Worm (Caenorhabditis elegans) whole organism, L4 larva: ENCODE results near the gene col-176.

Experiments used
- D1046.2 ChIP-seq: fragments of 200-800 bp; sonication (Bioruptor generic); IDR thresholded peaks from 2 replicates; pipeline ENCODE4 v1.3.6; 2022; ENCODE audit warnings: missing genetic modification characterization, missing compliant biosample characterization
- F26F4.8 ChIP-seq: fragments of 200-800 bp; sonication (Bioruptor generic); conservative IDR thresholded peaks from 2 replicates; pipeline ENCODE4 v1.3.6; 2022; ENCODE audit warnings: missing genetic modification characterization, missing compliant biosample characterization
- F37D6.2 ChIP-seq: sonication (generic microtip); optimal IDR thresholded peaks from 2 replicates; lab custom pipeline; 2016; ENCODE audit warnings: mild to moderate bottlenecking, missing genetic modification characterization, missing compliant biosample characterization
- Y48G9A.11 ChIP-seq: fragments of 200-800 bp; sonication (Bioruptor generic); IDR thresholded peaks from 2 replicates; pipeline ENCODE4 v1.3.6; 2022; ENCODE audit warnings: missing genetic modification reagents, missing genetic modification characterization, missing compliant biosample characterization
- aha-1 ChIP-seq: fragments of 150-350 bp; peaks from one replicate; lab custom pipeline; 2014; ENCODE audit warnings: missing biosample characterization, missing genetic modification characterization
- ama-1 ChIP-seq: fragments of 150-350 bp; optimal IDR thresholded peaks from 2 replicates; lab custom pipeline; 2014; ENCODE audit warnings: inconsistent platforms, mixed read lengths
- attf-4 ChIP-seq: sonication (generic microtip); optimal IDR thresholded peaks from 3 replicates; lab custom pipeline; 2017; ENCODE audit warnings: missing biosample characterization, missing genetic modification characterization
- ceh-28 ChIP-seq: fragments of 150-350 bp; optimal IDR thresholded peaks from 2 replicates; lab custom pipeline; 2014; ENCODE audit warnings: missing biosample characterization, missing genetic modification reagents, missing genetic modification characterization
- ceh-62 ChIP-seq: sonication (generic microtip); optimal IDR thresholded peaks from 2 replicates; lab custom pipeline; 2017; ENCODE audit warnings: missing biosample characterization, missing genetic modification characterization
- cey-2 ChIP-seq: sonication (generic microtip); optimal IDR thresholded peaks from 3 replicates; lab custom pipeline; 2017; ENCODE audit warnings: missing genetic modification characterization, mild to moderate bottlenecking, missing compliant biosample characterization, antibody characterized with exemption, borderline replicate concordance; ENCODE audit not compliant: insufficient read depth
- daf-16 ChIP-seq, 3 experiments: sonication (generic microtip); optimal IDR thresholded peaks; 2 replicates each; lab custom pipeline; 2016 to 2017; ENCODE audit warnings: missing genetic modification characterization in 3 of 3, missing genetic modification reagents in 3 of 3, mild to moderate bottlenecking in 2 of 3, missing compliant biosample characterization in 2 of 3, missing biosample characterization in 1 of 3, moderate library complexity in 1 of 3
- dpl-1 ChIP-seq: fragments of 150-350 bp; optimal IDR thresholded peaks from 2 replicates; lab custom pipeline; 2014; ENCODE audit warnings: missing biosample characterization, missing genetic modification reagents, missing genetic modification characterization
- duxl-1 ChIP-seq: sonication (generic microtip); optimal IDR thresholded peaks from 2 replicates; lab custom pipeline; 2016; ENCODE audit warnings: mild to moderate bottlenecking, missing genetic modification characterization, moderate library complexity, missing compliant biosample characterization; ENCODE audit not compliant: poor library complexity
- fkh-10 ChIP-seq: fragments of 150-350 bp; optimal IDR thresholded peaks from 2 replicates; lab custom pipeline; 2014; ENCODE audit warnings: missing biosample characterization, missing genetic modification reagents, missing genetic modification characterization
- gei-8 ChIP-seq: fragments of 200-800 bp; sonication (Bioruptor generic); optimal IDR thresholded peaks from 2 replicates; lab custom pipeline; 2018; ENCODE audit warnings: mild to moderate bottlenecking, missing genetic modification characterization, missing compliant biosample characterization
- hlh-11 ChIP-seq: fragments of 200-800 bp; sonication (Bioruptor generic); optimal IDR thresholded peaks from 2 replicates; lab custom pipeline; 2018; ENCODE audit warnings: mild to moderate bottlenecking, missing genetic modification characterization, missing compliant biosample characterization
- hlh-30 ChIP-seq: sonication (generic microtip); optimal IDR thresholded peaks from 2 replicates; lab custom pipeline; 2017; ENCODE audit warnings: antibody characterized with exemption, mild to moderate bottlenecking, missing genetic modification characterization, missing compliant biosample characterization; ENCODE audit not compliant: insufficient read depth
- jun-1 ChIP-seq: fragments of 150-350 bp; optimal IDR thresholded peaks from 2 replicates; lab custom pipeline; 2014; ENCODE audit warnings: missing biosample characterization, missing genetic modification reagents, missing genetic modification characterization
- lin-1 ChIP-seq: fragments of 200-800 bp; sonication (Bioruptor generic); IDR thresholded peaks from 2 replicates; pipeline ENCODE4 v1.3.6; 2022; ENCODE audit warnings: missing genetic modification reagents, missing genetic modification characterization, missing compliant biosample characterization
- lin-38 ChIP-seq: fragments of 200-800 bp; sonication (Bioruptor generic); IDR thresholded peaks from 2 replicates; pipeline ENCODE4 v1.3.6; 2022; ENCODE audit warnings: missing genetic modification reagents, missing genetic modification characterization, missing compliant biosample characterization
- madf-9 ChIP-seq: fragments of 200-800 bp; sonication (Bioruptor generic); conservative IDR thresholded peaks from 2 replicates; pipeline ENCODE4 v1.3.6; 2022; ENCODE audit warnings: missing genetic modification reagents, missing genetic modification characterization, missing compliant biosample characterization
- mdt-29 ChIP-seq: fragments of 200-800 bp; sonication (Bioruptor generic); IDR thresholded peaks from 2 replicates; pipeline ENCODE4 v1.3.6; 2022; ENCODE audit warnings: missing genetic modification reagents, missing genetic modification characterization, missing compliant biosample characterization
- mes-2 ChIP-seq: sonication (generic microtip); optimal IDR thresholded peaks from 2 replicates; lab custom pipeline; 2016; ENCODE audit warnings: missing genotype, mild to moderate bottlenecking, missing genetic modification characterization, missing compliant biosample characterization; ENCODE audit not compliant: poor library complexity, severe bottlenecking
- mxl-2 ChIP-seq: fragments of 200-800 bp; sonication (Bioruptor generic); conservative IDR thresholded peaks from 2 replicates; pipeline ENCODE4 v1.3.6; 2022; ENCODE audit warnings: missing genetic modification reagents, missing genetic modification characterization, missing compliant biosample characterization
- nhr-10 ChIP-seq: fragments of 150-350 bp; optimal IDR thresholded peaks from 2 replicates; lab custom pipeline; 2014; ENCODE audit warnings: missing biosample characterization, missing genetic modification characterization
- nhr-102 ChIP-seq: sonication (generic microtip); optimal IDR thresholded peaks from 2 replicates; lab custom pipeline; 2016; ENCODE audit warnings: mild to moderate bottlenecking, missing genetic modification characterization, moderate library complexity, missing compliant biosample characterization
- nhr-111 ChIP-seq: fragments of 200-800 bp; sonication (Bioruptor generic); optimal IDR thresholded peaks from 2 replicates; lab custom pipeline; 2018; ENCODE audit warnings: mild to moderate bottlenecking, missing genetic modification characterization, missing compliant biosample characterization
- nhr-25 ChIP-seq: sonication (generic microtip); optimal IDR thresholded peaks from 2 replicates; lab custom pipeline; 2017; ENCODE audit warnings: missing genetic modification characterization, mild to moderate bottlenecking, missing compliant biosample characterization, antibody characterized with exemption, moderate library complexity, borderline replicate concordance; ENCODE audit not compliant: insufficient read depth
- nhr-28 ChIP-seq: fragments of 150-350 bp; optimal IDR thresholded peaks from 2 replicates; lab custom pipeline; 2014; ENCODE audit warnings: missing biosample characterization, missing genetic modification characterization
- nhr-41 ChIP-seq: fragments of 200-800 bp; sonication (Bioruptor generic); IDR thresholded peaks from 2 replicates; pipeline ENCODE4 v1.3.6; 2022; ENCODE audit warnings: missing genetic modification reagents, missing genetic modification characterization, missing compliant biosample characterization
- set-16 ChIP-seq: fragments of 200-800 bp; sonication (Bioruptor generic); IDR thresholded peaks from 2 replicates; pipeline ENCODE4 v1.3.6; 2022; ENCODE audit warnings: missing genetic modification reagents, missing genetic modification characterization, missing compliant biosample characterization
- spr-3 ChIP-seq: fragments of 200-800 bp; sonication (Bioruptor generic); optimal IDR thresholded peaks from 2 replicates; lab custom pipeline; 2018; ENCODE audit warnings: mild to moderate bottlenecking, missing genetic modification characterization, missing compliant biosample characterization
- unc-130 ChIP-seq: sonication (generic microtip); optimal IDR thresholded peaks from 2 replicates; lab custom pipeline; 2016; ENCODE audit warnings: missing genetic modification reagents, missing genetic modification characterization, missing compliant biosample characterization
- unc-39 ChIP-seq: sonication (generic microtip); optimal IDR thresholded peaks from 2 replicates; lab custom pipeline; 2017; ENCODE audit warnings: missing biosample characterization, missing genetic modification characterization
- unc-62 ChIP-seq, 3 experiments: fragments of 150-350 bp in 1 of 3; sonication (generic microtip); optimal IDR thresholded peaks in 2 of 3; peaks in 1 of 3; 1 replicate in 1 of 3; 2 replicates in 2 of 3; lab custom pipeline; 2014 to 2017; ENCODE audit warnings: missing biosample characterization in 3 of 3, missing genetic modification characterization in 3 of 3, missing genetic modification reagents in 3 of 3, missing genotype in 1 of 3

col-176 gene

ce11 chrX:10077297-10077696 lies at the start of gene col-176:
TSS of gene col-176 (plus strand) at chrX:10077597.
- TF ChIP-seq nhr-41 (GFP tag; lab: Robert Waterston, UW): no peak
- peak; percentile 46 for TF ChIP-seq nhr-10 (tag; lab: Kevin White, UChicago)
- no peak for TF ChIP-seq gei-8
- TF ChIP-seq hlh-30 (tag; lab: Kevin White, UChicago): peak; percentile 11
- TF ChIP-seq lin-1 (GFP tag; lab: Robert Waterston, UW): no peak
- TF ChIP-seq mdt-29 (GFP tag; lab: Robert Waterston, UW): no peak
- TF ChIP-seq nhr-25 (tag; lab: Kevin White, UChicago): no peak
- TF ChIP-seq madf-9 (GFP tag; lab: Robert Waterston, UW): no peak
- no peak for TF ChIP-seq nhr-111 (GFP tag; lab: Kevin White, UChicago)
- no peak for TF ChIP-seq F26F4.8 (GFP tag; lab: Robert Waterston, UW)
- TF ChIP-seq hlh-11 (tag; lab: Kevin White, UChicago): no peak
- TF ChIP-seq D1046.2 (GFP tag; lab: Robert Waterston, UW): no peak
- TF ChIP-seq ceh-62 (tag; lab: Kevin White, UChicago): no peak

- no peak for TF ChIP-seq ceh-28 (tag; lab: Kevin White, UChicago)
- no peak for TF ChIP-seq jun-1 (tag; lab: Kevin White, UChicago)
- no peak for TF ChIP-seq Y48G9A.11
- no peak for TF ChIP-seq ama-1 (lab: Kevin White, UChicago)
- TF ChIP-seq unc-62 (GFP tag; optimal IDR thresholded peaks at IDR 0.05 in 1 of 2; lab: Kevin White, UChicago): peak in 1 of 2 experiments; percentile 29
- no peak for TF ChIP-seq unc-62 (tag; optimal IDR thresholded peaks at IDR 0.05; lab: Kevin White, UChicago)
- TF ChIP-seq spr-3 (GFP tag; lab: Kevin White, UChicago): no peak
- TF ChIP-seq dpl-1 (GFP tag; lab: Kevin White, UChicago): no peak
- TF ChIP-seq unc-39: no peak
- TF ChIP-seq cey-2 (tag; lab: Kevin White, UChicago): no peak
- TF ChIP-seq nhr-28 (tag; lab: Kevin White, UChicago): no peak
- no peak for TF ChIP-seq F37D6.2 (tag; lab: Kevin White, UChicago)
- TF ChIP-seq daf-16 (GFP tag; optimal IDR thresholded peaks at IDR 0.05; lab: Kevin White, UChicago): no peak
- TF ChIP-seq daf-16 (tag; optimal IDR thresholded peaks at IDR 0.05; lab: Kevin White, UChicago): peak; percentile 88
- TF ChIP-seq lin-38 (GFP tag; lab: Robert Waterston, UW): no peak
- no peak for TF ChIP-seq mxl-2
- no peak for TF ChIP-seq nhr-102 (tag; lab: Kevin White, UChicago)
- TF ChIP-seq mes-2 (tag; lab: Kevin White, UChicago): no peak
- TF ChIP-seq set-16 (GFP tag; lab: Robert Waterston, UW): no peak
- TF ChIP-seq, all 104 proteins: peak for 2
Observed at ce11 chrX:10030836-10031235, 46.6 kb upstream of the col-176 start, which contains the start of gene sek-6. TSS of gene sek-6 (plus strand) at chrX:10031150.

- TF ChIP-seq attf-4 (tag; lab: Kevin White, UChicago) (no peak), unc-130 (GFP tag; lab: Kevin White, UChicago) (no peak), duxl-1 (no peak), fkh-10 (no peak), F26F4.8 (GFP tag; lab: Robert Waterston, UW) (no peak), aha-1 (tag; lab: Kevin White, UChicago) (peak; percentile 94)
Observed at ce11 chrX:10044473-10044872, 32.9 kb upstream of the col-176 start.
